Worm (Caenorhabditis elegans) whole organism, L4/young adult: ENCODE data around the gene srsx-16.
A peak's percentile ranks its signal among the peaks of the same experiment; 100 is the strongest.

ENCODE experiments used
- W03F9.2 ChIP-seq: fragments of 150-350 bp; optimal IDR thresholded peaks from 2 replicates; lab custom pipeline; 2014; ENCODE audit warnings: missing biosample characterization, missing genetic modification characterization
- dao-5 ChIP-seq: sonication (generic microtip); optimal IDR thresholded peaks from 2 replicates; lab custom pipeline; 2016; ENCODE audit warnings: missing genotype, missing genetic modification characterization, moderate library complexity, missing compliant biosample characterization
- him-1 ChIP-seq: sonication (generic microtip); optimal IDR thresholded peaks from 2 replicates; lab custom pipeline; 2016; ENCODE audit warnings: missing genotype, missing genetic modification reagents, missing genetic modification characterization, missing compliant biosample characterization

ce11 chrIV:5582267-5582666 is 37.3 kb downstream of the srsx-16 start:
- no peak for TF ChIP-seq him-1 (tag; lab: Kevin White, UChicago)
- no peak for TF ChIP-seq dao-5
- TF ChIP-seq W03F9.2 (tag; lab: Kevin White, UChicago): peak; percentile 4
